Fruit fly (Drosophila melanogaster): ENCODE data around the gene aly.

The aly gene

dm6 chr3L:3034779-3035643 lies 8.7 kb upstream of the aly start, which contains the start of gene CG2162 (continued):
- TF ChIP-seq CG12236 (GFP tag; optimal IDR thresholded peaks at IDR 0.05): no peak
- peak; percentile 32; the same call in 1 of the 2 replicates for TF ChIP-seq CG13287 (GFP tag; IDR thresholded peaks at IDR 0.05; ENCODE audit: partially characterized antibody)
- no peak for TF ChIP-seq Scr (GFP tag; IDR thresholded peaks at IDR 0.05; ENCODE audit: partially characterized antibody)
- TF ChIP-seq cg (GFP tag; optimal IDR thresholded peaks at IDR 0.05): peak; percentile 99
- no peak for TF ChIP-seq Sin3A (optimal IDR thresholded peaks at IDR 0.05)
- TF ChIP-seq oc (tag; optimal IDR thresholded peaks at IDR 0.05): no peak
- TF ChIP-seq MESR4 (GFP tag; optimal IDR thresholded peaks at IDR 0.05): peak; percentile 79
- peak; percentile 50 for TF ChIP-seq stwl (tag; optimal IDR thresholded peaks at IDR 0.05)
- no peak for TF ChIP-seq CG4360 (GFP tag; IDR thresholded peaks at IDR 0.05)
- TF ChIP-seq Mrtf (GFP tag; IDR thresholded peaks at IDR 0.05): no peak
- peak; percentile 41 for TF ChIP-seq bbx (GFP tag; IDR thresholded peaks at IDR 0.05; ENCODE audit: partially characterized antibody)
- no peak for TF ChIP-seq Jarid2 (GFP tag; optimal IDR thresholded peaks at IDR 0.05)
- TF ChIP-seq HLHmδ (GFP tag; optimal IDR thresholded peaks at IDR 0.05): no peak
- peak; percentile 32 for TF ChIP-seq CG6765 (GFP tag; optimal IDR thresholded peaks at IDR 0.05)
- TF ChIP-seq corto (GFP tag; optimal IDR thresholded peaks at IDR 0.05): no peak
- TF ChIP-seq phol (tag; optimal IDR thresholded peaks at IDR 0.05): no peak
- no peak for TF ChIP-seq CG17612 (GFP tag; IDR thresholded peaks at IDR 0.05)
- TF ChIP-seq kni (GFP tag; optimal IDR thresholded peaks at IDR 0.05): peak; percentile 36
- TF ChIP-seq BtbVII (GFP tag; optimal IDR thresholded peaks at IDR 0.05): no peak
- no peak for TF ChIP-seq Ptx1 (GFP tag; IDR thresholded peaks at IDR 0.05)
- TF ChIP-seq sug (tag; optimal IDR thresholded peaks at IDR 0.05): no peak
- no peak for TF ChIP-seq chinmo (GFP tag; IDR thresholded peaks at IDR 0.05; ENCODE audit: partially characterized antibody)
- TF ChIP-seq HmgZ (tag; optimal IDR thresholded peaks at IDR 0.05): peak; percentile 35
- peak; percentile 17 for TF ChIP-seq CG34376 (GFP tag; optimal IDR thresholded peaks at IDR 0.05)
- TF ChIP-seq CG7839 (tag; optimal IDR thresholded peaks at IDR 0.05): no peak
- no peak for TF ChIP-seq CG11456 (GFP tag; IDR thresholded peaks at IDR 0.05)
- no peak for TF ChIP-seq ranshi (GFP tag; IDR thresholded peaks at IDR 0.05)
- TF ChIP-seq Hr78 (GFP tag; optimal IDR thresholded peaks at IDR 0.05): no peak
- 0 out of 2 replicates have a peak, but pooled peaks have one; percentile 21 for TF ChIP-seq MBD-R2 (GFP tag; IDR thresholded peaks at IDR 0.05)
- TF ChIP-seq Asciz (GFP tag; optimal IDR thresholded peaks at IDR 0.05): no peak
- TF ChIP-seq CG10209 (GFP tag; optimal IDR thresholded peaks at IDR 0.05): no peak
- no peak for TF ChIP-seq Pdp1 (GFP tag; optimal IDR thresholded peaks at IDR 0.05)
- no peak for TF ChIP-seq lov (optimal IDR thresholded peaks at IDR 0.05)
- no peak for TF ChIP-seq lov (GFP tag; IDR thresholded peaks at IDR 0.05)
- no peak for TF ChIP-seq CG10565 (GFP tag; optimal IDR thresholded peaks at IDR 0.05)
- peak; percentile 41 for TF ChIP-seq Nf-YC (tag; optimal IDR thresholded peaks at IDR 0.05)
- TF ChIP-seq CG13894 (tag; optimal IDR thresholded peaks at IDR 0.05): peak; percentile 27
- TF ChIP-seq mam (GFP tag; optimal IDR thresholded peaks at IDR 0.05): no peak
- TF ChIP-seq Antp (GFP tag; optimal IDR thresholded peaks at IDR 0.05): no peak
- no peak for TF ChIP-seq sisA (GFP tag; IDR thresholded peaks at IDR 0.05)
- peak; percentile 77 for TF ChIP-seq sd (tag; optimal IDR thresholded peaks at IDR 0.05)
- TF ChIP-seq pzg (GFP tag; optimal IDR thresholded peaks at IDR 0.05): peak; percentile 67
- no peak for TF ChIP-seq jumu (GFP tag; optimal IDR thresholded peaks at IDR 0.05)
- peak; percentile 15 for TF ChIP-seq Ets97D (GFP tag; optimal IDR thresholded peaks at IDR 0.05)
- peak; percentile 6 for TF ChIP-seq CG11504 (tag; optimal IDR thresholded peaks at IDR 0.05)
- TF ChIP-seq CG34422 (GFP tag; IDR thresholded peaks at IDR 0.05): peak; percentile 19; the same call in 1 of the 3 replicates
- TF ChIP-seq yki (optimal IDR thresholded peaks at IDR 0.05): no peak
- TF ChIP-seq E2f2 (GFP tag; IDR thresholded peaks at IDR 0.05): peak; percentile 96

Data from whole organism, embryonic.